Worm (Caenorhabditis elegans) whole organism, late embryonic: Measurements from ENCODE around the gene F23A7.3.
A peak's percentile ranks its signal among the peaks of the same experiment; 100 is the strongest.

Experiments
- C38D4.7 ChIP-seq: fragments of 200-800 bp; sonication (Bioruptor generic); optimal IDR thresholded peaks from 2 replicates; lab custom pipeline; 2018; ENCODE audit warnings: mild to moderate bottlenecking, missing genetic modification characterization, moderate library complexity, missing compliant biosample characterization
- ceh-14 ChIP-seq: sonication (generic microtip); optimal IDR thresholded peaks from 2 replicates; lab custom pipeline; 2016; ENCODE audit warnings: missing genotype, missing genetic modification characterization, missing compliant biosample characterization
- ceh-19 ChIP-seq: fragments of 200-800 bp; sonication (Bioruptor generic); optimal IDR thresholded peaks from 2 replicates; lab custom pipeline; 2018; ENCODE audit warnings: mild to moderate bottlenecking, missing genetic modification characterization, missing compliant biosample characterization
- ceh-24 ChIP-seq: sonication (generic microtip); optimal IDR thresholded peaks from 2 replicates; lab custom pipeline; 2016; ENCODE audit warnings: mild to moderate bottlenecking, missing genetic modification characterization, missing compliant biosample characterization
- ceh-30 ChIP-seq: fragments of 150-350 bp; optimal IDR thresholded peaks from 2 replicates; lab custom pipeline; 2014; ENCODE audit warnings: missing biosample characterization, missing genetic modification characterization
- ceh-31 ChIP-seq: sonication (generic microtip); optimal IDR thresholded peaks from 2 replicates; lab custom pipeline; 2016; ENCODE audit warnings: missing genetic modification characterization, missing compliant biosample characterization
- ceh-34 ChIP-seq: sonication (generic microtip); optimal IDR thresholded peaks from 2 replicates; lab custom pipeline; 2016; ENCODE audit warnings: mild to moderate bottlenecking, missing genetic modification characterization, missing compliant biosample characterization
- che-1 ChIP-seq: sonication (generic microtip); optimal IDR thresholded peaks from 2 replicates; lab custom pipeline; 2016; ENCODE audit warnings: mild to moderate bottlenecking, missing genetic modification characterization, missing compliant biosample characterization
- dmd-4 ChIP-seq: sonication (generic microtip); optimal IDR thresholded peaks from 2 replicates; lab custom pipeline; 2016; ENCODE audit warnings: borderline replicate concordance, missing genetic modification characterization, missing compliant biosample characterization
- dve-1 ChIP-seq: sonication (generic microtip); optimal IDR thresholded peaks from 2 replicates; lab custom pipeline; 2017; ENCODE audit warnings: antibody characterized with exemption, mild to moderate bottlenecking, missing genetic modification characterization, missing compliant biosample characterization
- elt-2 ChIP-seq: sonication (generic microtip); optimal IDR thresholded peaks from 2 replicates; lab custom pipeline; 2016; ENCODE audit warnings: missing genetic modification reagents, missing genetic modification characterization, missing compliant biosample characterization
- fax-1 ChIP-seq: sonication (generic microtip); optimal IDR thresholded peaks from 2 replicates; lab custom pipeline; 2016; ENCODE audit warnings: missing genotype, missing genetic modification characterization, missing compliant biosample characterization
- fkh-10 ChIP-seq: fragments of 150-350 bp; optimal IDR thresholded peaks from 2 replicates; lab custom pipeline; 2014; ENCODE audit warnings: missing biosample characterization, missing genetic modification reagents, missing genetic modification characterization
- gmeb-2 ChIP-seq: sonication (generic microtip); optimal IDR thresholded peaks from 2 replicates; lab custom pipeline; 2016; ENCODE audit warnings: missing genetic modification characterization, inconsistent platforms, missing compliant biosample characterization
- hlh-13 ChIP-seq: fragments of 200-800 bp; sonication (Bioruptor generic); optimal IDR thresholded peaks from 2 replicates; lab custom pipeline; 2018; ENCODE audit warnings: mild to moderate bottlenecking, missing genetic modification characterization, missing compliant biosample characterization
- hlh-30 ChIP-seq: sonication (generic microtip); optimal IDR thresholded peaks from 2 replicates; lab custom pipeline; 2017; ENCODE audit warnings: antibody characterized with exemption, missing genetic modification characterization, missing compliant biosample characterization; ENCODE audit not compliant: insufficient read depth
- hlh-8 ChIP-seq: sonication (generic microtip); optimal IDR thresholded peaks from 2 replicates; lab custom pipeline; 2016; ENCODE audit warnings: missing genotype, missing genetic modification characterization, missing compliant biosample characterization
- nhr-11 ChIP-seq: fragments of 150-350 bp; optimal IDR thresholded peaks from 2 replicates; lab custom pipeline; 2014; ENCODE audit warnings: missing biosample characterization, missing genetic modification characterization
- odd-2 ChIP-seq: sonication (generic microtip); optimal IDR thresholded peaks from 2 replicates; lab custom pipeline; 2017; ENCODE audit warnings: antibody characterized with exemption, mild to moderate bottlenecking, missing genetic modification characterization, missing compliant biosample characterization
- pha-2 ChIP-seq: sonication (generic microtip); optimal IDR thresholded peaks from 2 replicates; lab custom pipeline; 2017; ENCODE audit warnings: mild to moderate bottlenecking, missing genetic modification characterization, missing compliant biosample characterization
- pros-1 ChIP-seq: fragments of 150-350 bp; optimal IDR thresholded peaks from 2 replicates; lab custom pipeline; 2014; ENCODE audit warnings: missing biosample characterization, missing genetic modification reagents, missing genetic modification characterization
- sox-2 ChIP-seq: fragments of 200-800 bp; sonication (Bioruptor generic); IDR thresholded peaks from 2 replicates; pipeline ENCODE4 v1.3.6; 2022; ENCODE audit warnings: missing genetic modification reagents, missing genetic modification characterization, missing compliant biosample characterization
- sox-4 ChIP-seq: sonication (generic microtip); optimal IDR thresholded peaks from 2 replicates; lab custom pipeline; 2017; ENCODE audit warnings: mild to moderate bottlenecking, missing genetic modification characterization, inconsistent platforms, missing compliant biosample characterization
- syd-9 ChIP-seq: sonication (generic microtip); optimal IDR thresholded peaks from 2 replicates; lab custom pipeline; 2016; ENCODE audit warnings: mild to moderate bottlenecking, missing genetic modification characterization, moderate library complexity, missing compliant biosample characterization
- unc-3 ChIP-seq, 2 experiments: fragments of 200-800 bp in 1 of 2; sonication (Bioruptor generic) in 1 of 2; sonication (generic microtip) in 1 of 2; conservative IDR thresholded peaks in 1 of 2; optimal IDR thresholded peaks in 1 of 2; 2 replicates each; pipeline versions ENCODE4 v1.3.6 to Lab custom; 2016 to 2022; ENCODE audit warnings: missing compliant biosample characterization in 2 of 2, missing genetic modification characterization in 2 of 2, missing genetic modification reagents in 1 of 2
- unc-55 ChIP-seq: sonication (generic microtip); optimal IDR thresholded peaks from 2 replicates; lab custom pipeline; 2017; ENCODE audit warnings: missing biosample characterization, missing genetic modification reagents, missing genetic modification characterization
- unc-86 ChIP-seq: sonication (generic microtip); optimal IDR thresholded peaks from 2 replicates; lab custom pipeline; 2016; ENCODE audit warnings: missing genetic modification characterization, missing compliant biosample characterization
- zip-5 ChIP-seq: sonication (generic microtip); optimal IDR thresholded peaks from 2 replicates; lab custom pipeline; 2016; ENCODE audit warnings: missing genetic modification characterization, missing compliant biosample characterization
- ztf-16 ChIP-seq: sonication (generic microtip); optimal IDR thresholded peaks from 2 replicates; lab custom pipeline; 2017; ENCODE audit warnings: missing genetic modification characterization, missing compliant biosample characterization

F23A7.3 gene

ce11 chrX:16271147-16271546 is 51.3 kb downstream of the F23A7.3 start:
- TF ChIP-seq ceh-31 (tag; lab: Kevin White, UChicago): no peak
- TF ChIP-seq dve-1 (tag; lab: Kevin White, UChicago): no peak
- peak; percentile 5 for TF ChIP-seq ceh-34 (tag; lab: Kevin White, UChicago)
- peak; percentile 47 for TF ChIP-seq ceh-14 (tag; lab: Kevin White, UChicago)
- TF ChIP-seq hlh-8 (tag; lab: Kevin White, UChicago): no peak
- TF ChIP-seq sox-2: no peak
- peak; percentile 28 for TF ChIP-seq gmeb-2 (tag; lab: Kevin White, UChicago)
- TF ChIP-seq syd-9 (tag; lab: Kevin White, UChicago): no peak
- TF ChIP-seq C38D4.7: peak; percentile 13
- peak; percentile 6 for TF ChIP-seq sox-4 (tag; lab: Kevin White, UChicago)
- TF ChIP-seq ceh-19 (GFP tag; lab: Kevin White, UChicago): no peak
- no peak for TF ChIP-seq zip-5 (tag; lab: Kevin White, UChicago)
- no peak for TF ChIP-seq odd-2 (tag; lab: Kevin White, UChicago)
- no peak for TF ChIP-seq hlh-13 (GFP tag; lab: Kevin White, UChicago)
- TF ChIP-seq che-1: peak; percentile 35
- TF ChIP-seq unc-55 (GFP tag; lab: Kevin White, UChicago): no peak
- TF ChIP-seq fkh-10 (GFP tag; lab: Kevin White, UChicago): no peak
- TF ChIP-seq ceh-24 (tag; lab: Kevin White, UChicago): no peak
- no peak for TF ChIP-seq dmd-4 (tag; lab: Kevin White, UChicago)
- peak; percentile 5 for TF ChIP-seq elt-2 (tag; lab: Kevin White, UChicago)
- TF ChIP-seq hlh-30 (tag; lab: Kevin White, UChicago): no peak
- TF ChIP-seq ceh-30 (tag; lab: Kevin White, UChicago): no peak
- TF ChIP-seq nhr-11 (tag; lab: Kevin White, UChicago): no peak
- no peak for TF ChIP-seq pha-2
- no peak for TF ChIP-seq unc-86 (tag; lab: Kevin White, UChicago)
- TF ChIP-seq pros-1 (tag; lab: Kevin White, UChicago): no peak
- TF ChIP-seq ztf-16 (tag; lab: Kevin White, UChicago): peak; percentile 8
- no peak for TF ChIP-seq fax-1 (tag; lab: Kevin White, UChicago)
- TF ChIP-seq unc-3 (GFP tag; conservative IDR thresholded peaks at IDR 0.05; lab: Robert Waterston, UW): no peak
- TF ChIP-seq unc-3 (tag; optimal IDR thresholded peaks at IDR 0.05; lab: Kevin White, UChicago): no peak
